Fruit fly (Drosophila melanogaster): ENCODE data around the gene CG44215.
A peak's percentile ranks its signal among the peaks of the same experiment; 100 is the strongest.

CG44215 gene

DNA sequence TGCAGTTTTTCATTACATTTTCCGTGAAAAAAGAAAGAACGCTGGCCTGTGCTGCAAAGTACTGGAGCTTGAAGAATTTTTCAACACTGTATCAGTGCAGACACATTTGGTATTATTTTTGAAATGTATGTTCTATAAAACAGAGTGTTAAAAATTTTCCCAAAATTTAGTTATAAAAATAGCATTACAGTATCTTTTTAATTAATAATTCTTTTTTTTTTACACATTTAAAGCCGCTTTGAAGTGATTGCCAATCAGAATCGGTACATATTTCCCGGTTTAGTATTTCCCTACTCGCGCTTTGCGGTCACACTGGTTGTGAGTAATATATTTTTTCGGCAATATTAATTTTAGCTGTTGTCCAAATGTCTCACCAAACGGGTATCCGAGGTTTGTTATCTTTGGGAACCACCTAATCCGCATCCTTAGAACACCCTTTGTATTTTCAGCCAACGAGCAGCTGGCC lies 31.9 kb downstream of the CG44215 start, which contains the start of the genes Abi and twf (continued):
- TF ChIP-seq pum (GFP tag; optimal IDR thresholded peaks at IDR 0.05): peak; percentile 45
- TF ChIP-seq CG4617 (GFP tag; optimal IDR thresholded peaks at IDR 0.05; ENCODE audit: borderline replicate concordance): peak; percentile 97
- no peak for TF ChIP-seq CG7357 (GFP tag; IDR thresholded peaks at IDR 0.05)
- no peak for TF ChIP-seq pita (GFP tag; optimal IDR thresholded peaks at IDR 0.05)
- peak; percentile 72; the same call in 2 of the 3 replicates for TF ChIP-seq CG11695 (GFP tag; IDR thresholded peaks at IDR 0.05)
- TF ChIP-seq Dad (GFP tag; optimal IDR thresholded peaks at IDR 0.05): peak; percentile 62
- TF ChIP-seq en (GFP tag; optimal IDR thresholded peaks at IDR 0.05): peak; percentile 17
- TF ChIP-seq cato (GFP tag; optimal IDR thresholded peaks at IDR 0.05; ENCODE audit: borderline replicate concordance): peak; percentile 46
- TF ChIP-seq CG18476 (GFP tag; optimal IDR thresholded peaks at IDR 0.05): peak; percentile 57
- peak; percentile 61 for TF ChIP-seq CG11247 (GFP tag; IDR thresholded peaks at IDR 0.05)
- peak; percentile 75 for TF ChIP-seq gfzf (GFP tag; optimal IDR thresholded peaks at IDR 0.05)
- TF ChIP-seq fu2 (GFP tag; optimal IDR thresholded peaks at IDR 0.05): peak; percentile 74
- no peak for TF ChIP-seq corto (GFP tag; optimal IDR thresholded peaks at IDR 0.05)
- TF ChIP-seq run (tag; optimal IDR thresholded peaks at IDR 0.05): no peak
- peak; percentile 76 for TF ChIP-seq CG17361 (GFP tag; IDR thresholded peaks at IDR 0.05)
- peak; percentile 56 for TF ChIP-seq CG34376 (GFP tag; optimal IDR thresholded peaks at IDR 0.05)
- no peak for TF ChIP-seq dan (GFP tag; IDR thresholded peaks at IDR 0.05)
- TF ChIP-seq chm (GFP tag; IDR thresholded peaks at IDR 0.05): no peak
- TF ChIP-seq sim (GFP tag; IDR thresholded peaks at IDR 0.05): 0 out of 2 replicates have a peak, but pooled peaks have one; percentile 19
- TF ChIP-seq BEAF-32 (GFP tag; optimal IDR thresholded peaks at IDR 0.05): peak; percentile 34
- no peak for TF ChIP-seq Antp (GFP tag; optimal IDR thresholded peaks at IDR 0.05)
- no peak for TF ChIP-seq Hr78 (GFP tag; optimal IDR thresholded peaks at IDR 0.05)
- no peak for TF ChIP-seq Nf-YC (tag; optimal IDR thresholded peaks at IDR 0.05)
- no peak for TF ChIP-seq bowl (GFP tag; IDR thresholded peaks at IDR 0.05)
- peak; percentile 60 for TF ChIP-seq Blimp-1 (GFP tag; optimal IDR thresholded peaks at IDR 0.05)
- TF ChIP-seq sisA (GFP tag; IDR thresholded peaks at IDR 0.05): peak; percentile 64
- no peak for TF ChIP-seq p53 (GFP tag; optimal IDR thresholded peaks at IDR 0.05)
- TF ChIP-seq CG8765 (GFP tag; IDR thresholded peaks at IDR 0.05): no peak
- TF ChIP-seq Bgb (GFP tag; IDR thresholded peaks at IDR 0.05; ENCODE audit: partially characterized antibody): no peak
- no peak for TF ChIP-seq repo (GFP tag; optimal IDR thresholded peaks at IDR 0.05)
- no peak for TF ChIP-seq Oaz (GFP tag; IDR thresholded peaks at IDR 0.05)
- TF ChIP-seq stwl (tag; optimal IDR thresholded peaks at IDR 0.05): peak; percentile 79
- TF ChIP-seq cwo (GFP tag; optimal IDR thresholded peaks at IDR 0.05): peak; percentile 21
- 0 out of 2 replicates have a peak, but pooled peaks have one; percentile 33 for TF ChIP-seq Rx (GFP tag; IDR thresholded peaks at IDR 0.05)
- TF ChIP-seq CG17359 (tag; optimal IDR thresholded peaks at IDR 0.05): peak; percentile 61
- peak; percentile 79 for TF ChIP-seq CG2120 (GFP tag; optimal IDR thresholded peaks at IDR 0.05)
- TF ChIP-seq B-H2 (GFP tag; optimal IDR thresholded peaks at IDR 0.05): peak; percentile 72
- TF ChIP-seq Chrac-16 (GFP tag; optimal IDR thresholded peaks at IDR 0.05): peak; percentile 77
- 0 out of 2 replicates have a peak, but pooled peaks have one; percentile 41 for TF ChIP-seq al (GFP tag; IDR thresholded peaks at IDR 0.05)
- peak; percentile 97 for TF ChIP-seq CG10267 (tag; optimal IDR thresholded peaks at IDR 0.05)
- TF ChIP-seq Neu2 (GFP tag; optimal IDR thresholded peaks at IDR 0.05; ENCODE audit: borderline replicate concordance): no peak
- TF ChIP-seq her (GFP tag; optimal IDR thresholded peaks at IDR 0.05): peak; percentile 31
- TF ChIP-seq Ada2b (GFP tag; IDR thresholded peaks at IDR 0.05): peak; percentile 35; the same call in 1 of the 2 replicates
- TF ChIP-seq Mes4 (GFP tag; optimal IDR thresholded peaks at IDR 0.05): peak; percentile 22
- TF ChIP-seq crc (GFP tag; optimal IDR thresholded peaks at IDR 0.05): no peak
- no peak for TF ChIP-seq CG6654 (GFP tag; optimal IDR thresholded peaks at IDR 0.05)
- TF ChIP-seq CG12155 (GFP tag; optimal IDR thresholded peaks at IDR 0.05): peak; percentile 80
- peak; percentile 90 for TF ChIP-seq YL-1 (GFP tag; optimal IDR thresholded peaks at IDR 0.05)
- no peak for TF ChIP-seq Ravus (GFP tag; IDR thresholded peaks at IDR 0.05)
- peak; percentile 28; the same call in 1 of the 2 replicates for TF ChIP-seq Awh (GFP tag; IDR thresholded peaks at IDR 0.05)

Measured in whole organism, embryonic.